Fruit fly (Drosophila melanogaster) whole organism: ENCODE data around the gene inaF-B.

ENCODE experiments used
- CG8478 ChIP-seq: fragments of >200 bp; optimal IDR thresholded peaks from 2 replicates; lab custom pipeline; 2018; ENCODE audit warnings: inconsistent platforms
- Dll ChIP-seq: fragments of >200 bp; optimal IDR thresholded peaks from 2 replicates; lab custom pipeline; 2017
- pan ChIP-seq: fragments of >200 bp; optimal IDR thresholded peaks from 2 replicates; lab custom pipeline; 2017
- psq ChIP-seq: fragments of >200 bp; optimal IDR thresholded peaks from 2 replicates; lab custom pipeline; 2017

DNA sequence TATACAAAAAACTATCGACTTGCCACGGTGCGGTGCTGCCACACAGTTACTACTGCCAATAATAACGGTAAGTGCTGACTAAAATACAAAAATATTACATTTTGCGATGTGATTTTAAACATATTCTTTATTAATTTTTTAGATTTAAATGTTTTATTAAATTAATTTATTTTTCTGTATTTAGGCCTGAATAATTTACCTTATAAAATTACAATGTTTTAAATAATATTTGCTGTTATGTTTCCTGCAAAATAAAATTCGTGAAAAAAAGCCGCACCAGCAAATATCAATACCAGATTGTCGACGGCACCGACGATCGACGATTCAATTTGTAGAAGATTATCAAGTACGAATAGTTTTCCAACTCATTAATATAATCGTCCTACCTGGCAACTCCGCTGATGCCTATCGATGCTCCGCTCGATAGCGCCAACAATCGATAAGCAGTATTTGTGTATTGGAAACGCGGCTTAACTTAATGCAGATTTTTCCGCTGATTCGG, 54.0 kb downstream of the inaF-B start, which contains the start of the genes Vlet and bif:
- TF ChIP-seq Dll (lab: Kevin White, UChicago) (no peak), pan (lab: Kevin White, UChicago) (no peak), psq (lab: Kevin White, UChicago) (no peak), CG8478 (lab: Kevin White, UChicago) (no peak)
